Fruit fly (Drosophila melanogaster): Measurements from ENCODE around the gene Tango14.

The Tango14 gene

DNA sequence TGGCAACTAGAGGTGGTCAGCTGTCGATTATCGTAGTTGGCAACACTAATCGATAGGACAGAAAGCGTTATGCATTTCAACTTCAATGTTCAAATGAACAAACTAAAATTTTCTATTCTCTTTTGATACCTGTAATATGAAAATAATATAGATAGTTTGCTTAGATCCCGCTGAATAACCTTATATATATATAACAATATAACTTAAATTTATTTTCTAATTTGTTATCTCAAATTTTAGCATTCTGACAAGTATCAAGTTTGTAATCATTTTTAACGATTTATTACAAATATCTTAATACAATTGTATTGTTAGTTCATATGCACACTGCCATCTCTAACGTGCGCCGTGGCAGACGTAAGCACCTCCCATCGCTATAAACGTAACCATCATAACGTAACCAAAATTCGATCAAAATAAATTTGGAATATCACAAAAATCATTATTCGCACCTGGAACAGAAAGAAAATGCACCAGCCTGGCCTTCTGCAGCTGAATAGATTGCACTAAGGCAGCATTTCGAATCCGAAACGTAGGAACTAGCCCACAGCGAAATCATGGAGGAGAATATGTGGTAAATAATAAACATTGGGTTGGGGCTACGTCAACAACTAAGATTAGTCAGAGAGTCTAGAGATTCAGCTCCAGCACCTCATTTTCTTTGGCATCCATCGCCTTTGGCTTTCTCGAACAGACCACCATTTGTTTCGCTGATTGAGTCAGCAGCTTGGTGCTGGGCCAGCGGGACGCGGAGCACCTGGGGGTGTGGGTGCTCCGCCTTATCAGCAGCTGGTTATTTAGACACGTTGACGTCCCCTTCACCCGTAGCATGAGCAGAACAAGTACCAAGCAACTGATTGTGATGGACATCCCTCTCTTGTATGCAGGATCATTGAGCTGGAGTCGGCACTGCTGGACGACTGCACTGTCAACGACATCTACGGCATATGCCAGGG, 29.3 kb upstream of the Tango14 start, which contains the start of the genes Pino and TBC1D23 (continued):
- no peak for TF ChIP-seq exex (tag; optimal IDR thresholded peaks at IDR 0.05)
- no peak for TF ChIP-seq Dfd (GFP tag; optimal IDR thresholded peaks at IDR 0.05)
- peak; percentile 65 for TF ChIP-seq dmrt99B (tag; optimal IDR thresholded peaks at IDR 0.05)
- TF ChIP-seq CG6683 (GFP tag; optimal IDR thresholded peaks at IDR 0.05), result no peak
- TF ChIP-seq Fer1 (GFP tag; optimal IDR thresholded peaks at IDR 0.05), result peak; percentile 30
- no peak for TF ChIP-seq repo (GFP tag; optimal IDR thresholded peaks at IDR 0.05)
- peak; percentile 88 for TF ChIP-seq CoRest (tag; optimal IDR thresholded peaks at IDR 0.05)
- TF ChIP-seq CG15601 (tag; optimal IDR thresholded peaks at IDR 0.05), result peak; percentile 53
- peak; percentile 80 for TF ChIP-seq phol (tag; optimal IDR thresholded peaks at IDR 0.05)
- TF ChIP-seq Sox100B (GFP tag; optimal IDR thresholded peaks at IDR 0.05), result peak; percentile 71
- TF ChIP-seq CG17829 (tag; optimal IDR thresholded peaks at IDR 0.05), result peak; percentile 78
- peak; percentile 71 for TF ChIP-seq sob (GFP tag; IDR thresholded peaks at IDR 0.05)
- TF ChIP-seq lola (GFP tag; optimal IDR thresholded peaks at IDR 0.05), result peak in 1 of 3 experiments; percentile 79
- TF ChIP-seq ranshi (GFP tag; IDR thresholded peaks at IDR 0.05), result peak; percentile 71; the same call in 1 of the 2 replicates
- peak; percentile 21 for TF ChIP-seq ems (GFP tag; optimal IDR thresholded peaks at IDR 0.05)
- peak; percentile 75 for TF ChIP-seq CG9215 (GFP tag; IDR thresholded peaks at IDR 0.05)
- TF ChIP-seq CG12769 (tag; optimal IDR thresholded peaks at IDR 0.05), result peak; percentile 63
- TF ChIP-seq gsb-n (tag; optimal IDR thresholded peaks at IDR 0.05), result peak; percentile 44
- TF ChIP-seq CG33213 (GFP tag; optimal IDR thresholded peaks at IDR 0.05), result peak; percentile 14
- TF ChIP-seq croc (GFP tag; conservative IDR thresholded peaks at IDR 0.05), result peak; percentile 60
- TF ChIP-seq CG8388 (GFP tag; optimal IDR thresholded peaks at IDR 0.05), result peak; percentile 61
- no peak for TF ChIP-seq bigmax (GFP tag; optimal IDR thresholded peaks at IDR 0.05)
- no peak for TF ChIP-seq CG18476 (GFP tag; optimal IDR thresholded peaks at IDR 0.05)
- peak; percentile 38 for TF ChIP-seq CG8281 (tag; optimal IDR thresholded peaks at IDR 0.05)
- peak; percentile 14 for TF ChIP-seq CG8944 (GFP tag; optimal IDR thresholded peaks at IDR 0.05)
- peak; percentile 59; the same call in 1 of the 2 replicates for TF ChIP-seq ttk (GFP tag; IDR thresholded peaks at IDR 0.05)
- peak; percentile 48 for TF ChIP-seq scrt (GFP tag; optimal IDR thresholded peaks at IDR 0.05)
- no peak for TF ChIP-seq Stat92E (GFP tag; optimal IDR thresholded peaks at IDR 0.05)
- TF ChIP-seq CG9437 (GFP tag; optimal IDR thresholded peaks at IDR 0.05), result peak; percentile 100
- peak; percentile 84 for TF ChIP-seq Sry-δ (GFP tag; optimal IDR thresholded peaks at IDR 0.05)
- TF ChIP-seq E2f2 (GFP tag; IDR thresholded peaks at IDR 0.05), result peak; percentile 34; the same call in 1 of the 2 replicates
- TF ChIP-seq fd96Cb (tag; optimal IDR thresholded peaks at IDR 0.05), result peak; percentile 63
- TF ChIP-seq chn (GFP tag; optimal IDR thresholded peaks at IDR 0.05), result peak; percentile 50
- TF ChIP-seq tgo (GFP tag; IDR thresholded peaks at IDR 0.05), result peak; percentile 71
- peak; percentile 67 for TF ChIP-seq CG18599 (GFP tag; optimal IDR thresholded peaks at IDR 0.05)
- no peak for TF ChIP-seq CG6765 (GFP tag; optimal IDR thresholded peaks at IDR 0.05)
- TF ChIP-seq BEAF-32 (GFP tag; optimal IDR thresholded peaks at IDR 0.05), result peak; percentile 82
- no peak for TF ChIP-seq Hr78 (GFP tag; optimal IDR thresholded peaks at IDR 0.05)
- TF ChIP-seq Hr39 (optimal IDR thresholded peaks at IDR 0.05), result no peak
- peak; percentile 78 for TF ChIP-seq al (GFP tag; IDR thresholded peaks at IDR 0.05)
- TF ChIP-seq CG1792 (GFP tag; optimal IDR thresholded peaks at IDR 0.05), result no peak
- TF ChIP-seq Lpt (GFP tag; optimal IDR thresholded peaks at IDR 0.05), result no peak
- TF ChIP-seq eyg (GFP tag; optimal IDR thresholded peaks at IDR 0.05), result no peak
- 0 out of 2 replicates have a peak, but pooled peaks have one; percentile 18 for TF ChIP-seq GATAe (GFP tag; conservative IDR thresholded peaks at IDR 0.05)
- TF ChIP-seq usp (GFP tag; optimal IDR thresholded peaks at IDR 0.05), result no peak
- TF ChIP-seq CG31441 (GFP tag; IDR thresholded peaks at IDR 0.05), result peak; percentile 84
- TF ChIP-seq CG10654 (GFP tag; optimal IDR thresholded peaks at IDR 0.05), result peak; percentile 68
- peak; percentile 72 for TF ChIP-seq Sox102F (GFP tag; optimal IDR thresholded peaks at IDR 0.05)
